Worm (Caenorhabditis elegans) whole organism, L1 larva: ENCODE measurements around the gene pals-25.

Experiments used
- C04F5.9 ChIP-seq: sonication (generic microtip); optimal IDR thresholded peaks from 2 replicates; lab custom pipeline; 2016; ENCODE audit warnings: missing genetic modification characterization, missing compliant biosample characterization
- C16A3.4 ChIP-seq: fragments of 150-350 bp; optimal IDR thresholded peaks from 2 replicates; lab custom pipeline; 2014; ENCODE audit warnings: missing biosample characterization, missing genetic modification characterization
- C34B4.2 ChIP-seq: sonication (generic microtip); optimal IDR thresholded peaks from 2 replicates; lab custom pipeline; 2017; ENCODE audit warnings: mild to moderate bottlenecking, missing genetic modification characterization, missing compliant biosample characterization
- Y116A8C.19 ChIP-seq: sonication (generic microtip); optimal IDR thresholded peaks from 2 replicates; lab custom pipeline; 2016; ENCODE audit warnings: missing compliant biosample characterization, missing genetic modification characterization, borderline replicate concordance
- aha-1 ChIP-seq: fragments of 150-350 bp; optimal IDR thresholded peaks from 2 replicates; lab custom pipeline; 2014; ENCODE audit warnings: missing biosample characterization, missing genetic modification characterization
- ceh-63 ChIP-seq: fragments of 200-800 bp; sonication (Bioruptor generic); optimal IDR thresholded peaks from 2 replicates; lab custom pipeline; 2018; ENCODE audit warnings: mild to moderate bottlenecking, missing genetic modification characterization, missing compliant biosample characterization
- ceh-8 ChIP-seq: fragments of 200-800 bp; sonication (Bioruptor generic); optimal IDR thresholded peaks from 2 replicates; lab custom pipeline; 2018; ENCODE audit warnings: mild to moderate bottlenecking, missing genetic modification characterization, moderate library complexity, missing compliant biosample characterization
- ceh-82 ChIP-seq, 3 experiments: fragments of 150-350 bp in 1 of 3; sonication (generic microtip) in 2 of 3; optimal IDR thresholded peaks; 2 replicates each; lab custom pipeline; 2014 to 2017; ENCODE audit warnings: missing biosample characterization in 3 of 3, missing genetic modification characterization in 3 of 3
- dsc-1 ChIP-seq: sonication (generic microtip); optimal IDR thresholded peaks from 2 replicates; lab custom pipeline; 2016; ENCODE audit warnings: mild to moderate bottlenecking, missing genetic modification characterization, missing compliant biosample characterization
- efl-1 ChIP-seq, 4 experiments: fragments of 150-350 bp; optimal IDR thresholded peaks in 3 of 4; peaks in 1 of 4; 1 replicate in 1 of 4; 2 replicates in 3 of 4; lab custom pipeline; 2014; ENCODE audit warnings: missing biosample characterization in 2 of 4, missing genetic modification characterization in 2 of 4, missing genetic modification reagents in 2 of 4
- efl-3 ChIP-seq: fragments of 200-800 bp; sonication (Bioruptor generic); optimal IDR thresholded peaks from 2 replicates; lab custom pipeline; 2018; ENCODE audit warnings: mild to moderate bottlenecking, missing genetic modification characterization, missing compliant biosample characterization
- egl-27 ChIP-seq, 2 experiments: fragments of 150-350 bp in 1 of 2; sonication (generic microtip); optimal IDR thresholded peaks; 3 replicates each; lab custom pipeline; 2017 to 2018; ENCODE audit warnings: missing biosample characterization in 2 of 2, missing genetic modification characterization in 2 of 2, missing genetic modification reagents in 2 of 2
- elt-2 ChIP-seq: sonication (generic microtip); optimal IDR thresholded peaks from 2 replicates; lab custom pipeline; 2016; ENCODE audit warnings: missing genetic modification characterization, mild to moderate bottlenecking, inconsistent platforms, missing compliant biosample characterization, missing genetic modification reagents
- fkh-8 ChIP-seq: sonication (generic microtip); optimal IDR thresholded peaks from 2 replicates; lab custom pipeline; 2016; ENCODE audit warnings: mild to moderate bottlenecking, missing genetic modification characterization, missing compliant biosample characterization
- jun-1 ChIP-seq: fragments of 150-350 bp; optimal IDR thresholded peaks from 2 replicates; lab custom pipeline; 2014; ENCODE audit warnings: missing biosample characterization, missing genetic modification reagents, missing genetic modification characterization
- lin-15B ChIP-seq: fragments of 150-350 bp; sonication (generic microtip); optimal IDR thresholded peaks from 3 replicates; lab custom pipeline; 2014; ENCODE audit warnings: missing biosample characterization, missing genetic modification characterization
- lin-35 ChIP-seq, 2 experiments: fragments of 150-350 bp; optimal IDR thresholded peaks; 2 replicates each; lab custom pipeline; 2014; ENCODE audit warnings: missing biosample characterization in 2 of 2, missing genetic modification characterization in 2 of 2, missing genetic modification reagents in 2 of 2
- mab-9 ChIP-seq: fragments of 200-800 bp; sonication (Bioruptor generic); IDR thresholded peaks from 2 replicates; pipeline ENCODE4 v1.3.6; 2022; ENCODE audit warnings: missing genetic modification reagents, missing genetic modification characterization, missing compliant biosample characterization
- nhr-19 ChIP-seq: fragments of 200-800 bp; sonication (Bioruptor generic); conservative IDR thresholded peaks from 2 replicates; pipeline ENCODE4 v1.3.6; 2022; ENCODE audit warnings: missing genetic modification characterization, missing compliant biosample characterization
- nhr-76 ChIP-seq: sonication (generic microtip); optimal IDR thresholded peaks from 2 replicates; lab custom pipeline; 2017; ENCODE audit warnings: missing biosample characterization, missing genetic modification characterization
- nhr-77 ChIP-seq: fragments of 150-350 bp; optimal IDR thresholded peaks from 2 replicates; lab custom pipeline; 2014; ENCODE audit warnings: missing biosample characterization, missing genetic modification characterization
- pag-3 ChIP-seq: sonication (generic microtip); optimal IDR thresholded peaks from 2 replicates; lab custom pipeline; 2017; ENCODE audit warnings: missing genetic modification characterization, mild to moderate bottlenecking, missing compliant biosample characterization, antibody characterized with exemption, borderline replicate concordance; ENCODE audit not compliant: insufficient read depth
- rnt-1 ChIP-seq: sonication (generic microtip); optimal IDR thresholded peaks from 2 replicates; lab custom pipeline; 2016; ENCODE audit warnings: mild to moderate bottlenecking, missing genetic modification characterization, moderate library complexity, missing compliant biosample characterization
- skn-1 ChIP-seq: fragments of 150-350 bp; optimal IDR thresholded peaks from 2 replicates; lab custom pipeline; 2014; ENCODE audit warnings: missing biosample characterization, missing genetic modification characterization
- sptf-1 ChIP-seq: fragments of 150-350 bp; optimal IDR thresholded peaks from 2 replicates; lab custom pipeline; 2014; ENCODE audit warnings: missing biosample characterization, missing genetic modification characterization
- swsn-7 ChIP-seq: sonication (generic microtip); optimal IDR thresholded peaks from 2 replicates; lab custom pipeline; 2016; ENCODE audit warnings: missing genetic modification characterization, missing compliant biosample characterization
- tlp-1 ChIP-seq: fragments of 150-350 bp; optimal IDR thresholded peaks from 2 replicates; lab custom pipeline; 2014; ENCODE audit warnings: missing biosample characterization, missing genetic modification characterization
- unc-130 ChIP-seq: fragments of 150-350 bp; optimal IDR thresholded peaks from 2 replicates; lab custom pipeline; 2017; ENCODE audit warnings: missing biosample characterization, missing genetic modification characterization, inconsistent platforms
- unc-62 ChIP-seq: fragments of 150-350 bp; optimal IDR thresholded peaks from 2 replicates; lab custom pipeline; 2014; ENCODE audit warnings: missing biosample characterization, missing genetic modification reagents, missing genetic modification characterization
- unc-86 ChIP-seq: sonication (generic microtip); optimal IDR thresholded peaks from 2 replicates; lab custom pipeline; 2016; ENCODE audit warnings: missing genetic modification characterization, missing compliant biosample characterization
- unc-98 ChIP-seq: fragments of 200-800 bp; sonication (Bioruptor generic); IDR thresholded peaks from 2 replicates; pipeline ENCODE4 v1.3.6; 2022; ENCODE audit warnings: missing genetic modification characterization, missing compliant biosample characterization
- vab-15 ChIP-seq: sonication (generic microtip); optimal IDR thresholded peaks from 2 replicates; lab custom pipeline; 2017; ENCODE audit warnings: missing genotype, mild to moderate bottlenecking, missing genetic modification characterization, missing compliant biosample characterization
- zag-1 ChIP-seq: fragments of 150-350 bp; optimal IDR thresholded peaks from 2 replicates; lab custom pipeline; 2014; ENCODE audit warnings: missing biosample characterization, missing genetic modification characterization
- zip-4 ChIP-seq: fragments of 200-800 bp; sonication (Bioruptor generic); optimal IDR thresholded peaks from 2 replicates; lab custom pipeline; 2018; ENCODE audit warnings: mild to moderate bottlenecking, missing genetic modification characterization, moderate library complexity, missing compliant biosample characterization
- ztf-11 ChIP-seq, 2 experiments: sonication (generic microtip); optimal IDR thresholded peaks; 2 replicates each; lab custom pipeline; 2016 to 2017; ENCODE audit warnings: missing genetic modification characterization in 2 of 2, missing biosample characterization in 1 of 2, missing compliant biosample characterization in 1 of 2
- ztf-4 ChIP-seq: fragments of 150-350 bp; optimal IDR thresholded peaks from 2 replicates; lab custom pipeline; 2014; ENCODE audit warnings: missing biosample characterization, missing genetic modification characterization

pals-25 gene

DNA sequence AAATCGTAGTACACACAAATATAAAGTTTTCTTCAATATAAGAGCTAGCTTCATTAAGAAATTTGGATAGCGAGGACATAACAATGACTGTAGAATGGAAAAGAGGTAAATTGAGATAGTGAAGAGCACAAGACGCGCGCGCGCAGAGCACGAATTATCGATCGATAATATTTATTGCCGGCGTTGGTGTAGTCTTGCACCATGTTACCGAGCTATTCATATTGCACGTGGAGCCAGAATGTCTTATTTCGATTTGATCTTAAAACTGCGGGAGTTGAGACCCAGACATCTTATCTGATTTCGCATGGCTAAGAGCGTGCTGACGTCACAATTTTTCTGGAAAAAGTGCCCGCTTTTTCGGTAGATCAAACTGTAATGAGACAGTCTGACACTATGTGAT, 35.2 kb downstream of the pals-25 start, which contains the start of gene F40G9.18:
Gene F40G9.18 (minus strand): TSS at position 101 of the 400 bp plus-strand sequence.
- TF ChIP-seq unc-62 (GFP tag; lab: Kevin White, UChicago) (no peak), ceh-82 (tag; optimal IDR thresholded peaks at IDR 0.05; lab: Kevin White, UChicago) (no peak), efl-3 (no peak), vab-15 (tag; lab: Kevin White, UChicago) (no peak), efl-1 (optimal IDR thresholded peaks at IDR 0.05; lab: Kevin White, UChicago) (no peak), efl-1 (GFP tag; optimal IDR thresholded peaks at IDR 0.05 in 1 of 2; lab: Kevin White, UChicago) (no peak), sptf-1 (tag; lab: Kevin White, UChicago) (no peak), nhr-19 (GFP tag; lab: Robert Waterston, UW) (no peak), egl-27 (tag; optimal IDR thresholded peaks at IDR 0.05; lab: Kevin White, UChicago) (no peak), swsn-7 (no peak)

DNA sequence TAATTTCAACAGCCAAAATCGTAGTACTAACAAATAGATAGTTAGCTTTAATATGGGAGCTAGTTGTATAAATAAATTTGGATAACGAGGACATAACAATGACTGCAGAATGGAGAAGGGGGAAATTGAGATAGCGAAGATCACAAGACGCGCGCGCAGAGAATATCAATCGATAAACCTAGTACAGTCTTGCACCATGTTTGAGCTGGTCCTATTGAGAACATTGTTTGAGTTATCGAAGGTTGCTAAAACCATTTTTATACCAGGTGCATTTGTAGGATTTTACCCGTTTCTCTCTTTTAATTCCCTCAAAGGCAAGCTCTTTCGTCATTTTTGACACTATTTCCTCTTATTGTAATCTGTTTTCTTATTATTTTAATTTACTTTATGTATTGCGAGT, 37.3 kb downstream of the pals-25 start, which contains the start of the genes F40G9.9 and F40G9.12:
Gene F40G9.9 (minus strand): TSS at position 101 of the 400 bp plus-strand sequence.
Gene F40G9.12 (plus strand): TSS at position 231 of the 400 bp plus-strand sequence.
- TF ChIP-seq skn-1 (tag; lab: Kevin White, UChicago) (no peak), pag-3 (tag; lab: Kevin White, UChicago) (no peak), dsc-1 (tag; lab: Kevin White, UChicago) (no peak), zip-4 (GFP tag; lab: Kevin White, UChicago) (no peak), ztf-4 (tag; lab: Kevin White, UChicago) (no peak), zag-1 (tag; lab: Kevin White, UChicago) (no peak), unc-98 (GFP tag; lab: Robert Waterston, UW) (no peak), rnt-1 (no peak), vab-15 (tag; lab: Kevin White, UChicago) (no peak)

DNA sequence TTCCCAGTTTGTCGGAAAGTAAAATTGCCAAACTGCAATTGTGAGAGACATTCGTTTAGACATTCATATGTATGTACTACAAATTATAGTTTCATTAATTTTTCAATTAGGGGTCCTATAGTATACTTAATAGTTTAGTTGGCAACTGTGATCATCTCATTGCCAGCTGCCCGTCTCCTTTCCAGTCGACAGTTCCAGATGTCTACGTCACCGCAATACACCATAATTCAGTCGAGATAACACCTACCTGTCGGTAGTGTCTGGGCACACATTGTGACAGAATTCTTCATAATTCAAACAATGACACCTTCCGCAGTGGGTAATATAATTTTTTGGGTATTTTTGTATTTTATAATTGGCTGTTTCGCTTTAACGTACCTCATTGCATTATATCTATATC, 39.2 kb downstream of the pals-25 start, which contains the start of gene F40G9.19:
Gene F40G9.19 (plus strand): TSS at position 301 of the 400 bp plus-strand sequence.
- TF ChIP-seq unc-86 (tag; lab: Kevin White, UChicago) (no peak), nhr-19 (GFP tag; lab: Robert Waterston, UW) (no peak), Y116A8C.19 (tag; lab: Kevin White, UChicago) (no peak), sptf-1 (tag; lab: Kevin White, UChicago) (no peak), unc-62 (GFP tag; lab: Kevin White, UChicago) (no peak), lin-35 (GFP tag; optimal IDR thresholded peaks at IDR 0.05; lab: Kevin White, UChicago) (no peak), elt-2 (no peak), C34B4.2 (tag; lab: Kevin White, UChicago) (no peak), C04F5.9 (tag; lab: Kevin White, UChicago) (no peak), nhr-76 (tag; lab: Kevin White, UChicago) (no peak), nhr-77 (tag; lab: Kevin White, UChicago) (no peak), ceh-8 (GFP tag; lab: Kevin White, UChicago) (no peak)

DNA sequence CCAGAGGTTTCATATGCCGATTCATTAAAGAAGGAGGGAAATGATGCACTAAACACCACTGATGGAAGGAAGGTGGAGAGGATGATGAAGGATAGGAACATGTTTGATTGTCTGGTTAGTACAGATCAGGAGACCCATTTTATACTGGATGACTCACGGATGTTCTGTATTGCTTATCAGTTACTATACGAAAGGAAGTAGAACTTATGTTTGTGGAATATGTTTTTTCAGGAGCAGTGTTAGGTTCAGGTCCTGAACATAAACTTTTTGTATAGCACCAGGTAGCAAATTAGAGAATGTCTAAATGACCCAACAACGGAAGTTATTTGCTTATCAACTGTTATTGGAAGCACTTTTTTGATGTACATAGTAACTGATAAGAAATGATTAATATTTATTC, 41.4 kb downstream of the pals-25 start, which contains the start of gene clec-148:
Gene clec-148 (minus strand): TSS at position 101 of the 400 bp plus-strand sequence.
- TF ChIP-seq tlp-1 (no peak), ztf-4 (tag; lab: Kevin White, UChicago) (no peak), mab-9 (no peak), unc-62 (GFP tag; lab: Kevin White, UChicago) (no peak), jun-1 (tag; lab: Kevin White, UChicago) (no peak), ceh-63 (GFP tag; lab: Kevin White, UChicago) (no peak), ztf-11 (tag; optimal IDR thresholded peaks at IDR 0.05; lab: Kevin White, UChicago) (no peak), C16A3.4 (tag; lab: Kevin White, UChicago) (no peak), lin-15B (tag; lab: Kevin White, UChicago) (no peak), nhr-76 (tag; lab: Kevin White, UChicago) (no peak), unc-130 (no peak), aha-1 (no peak), ceh-82 (tag; optimal IDR thresholded peaks at IDR 0.05; lab: Kevin White, UChicago) (no peak), fkh-8 (tag; lab: Kevin White, UChicago) (no peak), sptf-1 (tag; lab: Kevin White, UChicago) (no peak)
